Fruit fly (Drosophila melanogaster) whole organism, pupa: Measurements from ENCODE around the gene G6P.

Source experiments
- CG10348 ChIP-seq: fragments of 200-800 bp; sonication (Bioruptor generic); IDR thresholded peaks from 2 replicates; pipeline ENCODE4 v1.3.6; 2022; ENCODE audit warnings: missing biosample characterization, missing genetic modification characterization
- CG12605 ChIP-seq: fragments of 200-800 bp; sonication (Bioruptor generic); IDR thresholded peaks from 2 replicates; pipeline ENCODE4 v1.3.6; 2022; ENCODE audit warnings: missing biosample characterization, missing genetic modification characterization
- CG13204 ChIP-seq: fragments of 200-800 bp; sonication (Bioruptor generic); optimal IDR thresholded peaks from 2 replicates; lab custom pipeline; 2018; ENCODE audit warnings: missing biosample characterization, mild to moderate bottlenecking, missing genetic modification characterization, moderate library complexity
- CG14655 ChIP-seq: fragments of 200-800 bp; sonication (Bioruptor generic); optimal IDR thresholded peaks from 3 replicates; lab custom pipeline; 2017; ENCODE audit warnings: mild to moderate bottlenecking, missing biosample characterization, missing genetic modification reagents, missing genetic modification characterization
- CG15710 ChIP-seq: fragments of 200-800 bp; sonication (Bioruptor generic); optimal IDR thresholded peaks from 2 replicates; lab custom pipeline; 2018; ENCODE audit warnings: missing biosample characterization, mild to moderate bottlenecking, missing genetic modification characterization, moderate library complexity
- CG17806 ChIP-seq: fragments of 200-800 bp; sonication (Bioruptor generic); optimal IDR thresholded peaks from 2 replicates; lab custom pipeline; 2018; ENCODE audit warnings: missing biosample characterization, mild to moderate bottlenecking, missing genetic modification characterization, moderate library complexity
- CG34367 ChIP-seq: fragments of 200-800 bp; sonication (Bioruptor generic); optimal IDR thresholded peaks from 2 replicates; lab custom pipeline; 2018; ENCODE audit warnings: missing biosample characterization, mild to moderate bottlenecking, missing genetic modification characterization
- CG4496 ChIP-seq: fragments of 200-800 bp; sonication (Bioruptor generic); IDR thresholded peaks from 3 replicates; pipeline ENCODE4 v1.3.6; 2022; ENCODE audit warnings: missing biosample characterization, missing genetic modification characterization
- CG8159 ChIP-seq: fragments of 200-800 bp; sonication (Bioruptor generic); optimal IDR thresholded peaks from 3 replicates; lab custom pipeline; 2018; ENCODE audit warnings: missing biosample characterization, mild to moderate bottlenecking, missing genetic modification characterization, moderate library complexity
- D1 ChIP-seq: fragments of 200-800 bp; sonication (Bioruptor generic); optimal IDR thresholded peaks from 2 replicates; lab custom pipeline; 2018; ENCODE audit warnings: missing biosample characterization, mild to moderate bottlenecking, missing genetic modification characterization, moderate library complexity
- EcR ChIP-seq: fragments of 200-800 bp; sonication (Bioruptor generic); optimal IDR thresholded peaks from 3 replicates; lab custom pipeline; 2019; ENCODE audit warnings: missing biosample characterization, missing genetic modification characterization, mild to moderate bottlenecking, moderate library complexity, missing genetic modification reagents
- Ets98B ChIP-seq: fragments of 200-800 bp; sonication (Bioruptor generic); IDR thresholded peaks from 2 replicates; pipeline ENCODE4 v1.3.6; 2022; ENCODE audit warnings: missing biosample characterization, missing genetic modification characterization
- Pif1A ChIP-seq: fragments of 200-800 bp; sonication (Bioruptor generic); optimal IDR thresholded peaks from 3 replicates; lab custom pipeline; 2016; ENCODE audit warnings: missing biosample characterization, missing genetic modification characterization
- Snoo ChIP-seq: fragments of 200-800 bp; sonication (Bioruptor generic); optimal IDR thresholded peaks from 3 replicates; lab custom pipeline; 2017; ENCODE audit warnings: missing biosample characterization, mild to moderate bottlenecking, missing genetic modification characterization, inconsistent platforms

DNA sequence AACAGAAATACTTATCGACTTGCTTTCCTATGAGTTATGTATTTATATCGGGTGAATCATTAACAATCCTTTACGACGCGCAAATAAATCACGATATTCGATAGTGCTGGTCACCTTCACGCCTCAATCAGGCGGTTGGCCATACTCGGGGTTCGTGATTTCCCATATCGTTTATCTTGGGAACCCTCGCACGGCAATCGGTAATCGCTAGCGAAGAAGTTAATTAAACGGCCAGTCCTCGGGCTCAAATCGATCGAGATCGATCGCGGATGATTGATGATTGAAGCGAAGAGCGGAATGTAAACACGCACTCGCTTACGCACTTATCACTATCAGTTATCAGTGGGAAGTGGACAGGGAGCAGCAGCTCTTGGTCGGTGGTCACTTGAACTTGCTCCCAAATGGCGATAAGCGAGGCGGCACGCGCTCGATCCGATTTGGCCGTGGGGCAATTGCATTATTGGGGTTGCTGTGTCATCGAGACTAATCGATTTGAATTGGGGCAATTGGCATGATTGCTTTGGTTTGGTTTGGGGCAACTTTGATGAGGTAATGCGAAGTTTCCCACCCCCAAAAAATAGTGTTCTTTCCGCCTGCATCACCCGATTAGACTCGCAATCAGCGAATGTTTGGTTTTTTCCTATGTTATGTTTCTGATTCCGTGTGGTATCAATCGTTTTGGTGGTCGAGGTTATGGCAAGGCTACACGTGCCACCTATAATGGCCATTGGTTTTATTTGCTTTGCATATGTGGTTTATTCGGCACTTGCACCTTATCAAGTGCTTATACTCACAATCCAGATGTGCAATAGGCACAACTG is 14.4 kb downstream of the G6P start:
- TF ChIP-seq CG12605 (GFP tag; lab: Robert Waterston, UW) (no peak), Pif1A (no peak), Ets98B (no peak), CG4496 (GFP tag; lab: Robert Waterston, UW) (no peak), CG34367 (tag; lab: Kevin White, UChicago) (no peak), EcR (GFP tag; lab: Kevin White, UChicago) (no peak), Snoo (tag; lab: Kevin White, UChicago) (no peak), D1 (tag; lab: Kevin White, UChicago) (no peak), CG10348 (GFP tag; lab: Robert Waterston, UW) (no peak), CG14655 (GFP tag; lab: Kevin White, UChicago) (no peak), CG17806 (tag; lab: Kevin White, UChicago) (no peak), CG15710 (no peak), CG13204 (no peak), CG8159 (tag; lab: Kevin White, UChicago) (no peak)
